Fruit fly (Drosophila melanogaster): ENCODE data around the gene CG43218.
A peak's percentile ranks its signal among the peaks of the same experiment; 100 is the strongest.

The CG43218 gene

DNA sequence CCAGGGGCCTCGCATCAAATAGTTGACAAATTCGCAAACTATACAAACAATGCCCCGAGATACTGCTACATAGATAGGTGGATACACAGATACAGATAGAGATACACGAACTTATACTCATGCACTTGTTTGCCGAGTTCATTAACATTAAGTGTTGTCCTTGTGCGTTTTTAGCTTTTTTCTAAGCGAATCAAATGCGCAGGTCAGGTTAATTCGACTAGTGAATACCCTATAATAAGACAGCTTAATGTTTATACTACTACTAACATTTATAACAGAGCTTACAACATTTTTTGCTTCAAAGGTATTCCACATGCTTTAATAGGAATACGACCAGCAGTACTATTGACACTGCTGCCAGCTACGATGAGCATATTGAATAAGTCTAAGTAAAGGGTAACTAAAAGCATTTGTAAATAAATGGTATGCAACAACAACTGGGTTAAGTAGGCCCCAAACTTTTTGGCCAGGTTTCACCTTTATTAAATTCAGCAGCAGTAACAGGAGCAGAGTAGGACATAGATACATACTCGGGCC lies 16.3 kb upstream of the CG43218 start:
- TF ChIP-seq kay (GFP tag; ENCODE audit: borderline replicate concordance) = peak; percentile 40
- no peak for TF ChIP-seq CG5204 (GFP tag; optimal IDR thresholded peaks at IDR 0.05)

DNA sequence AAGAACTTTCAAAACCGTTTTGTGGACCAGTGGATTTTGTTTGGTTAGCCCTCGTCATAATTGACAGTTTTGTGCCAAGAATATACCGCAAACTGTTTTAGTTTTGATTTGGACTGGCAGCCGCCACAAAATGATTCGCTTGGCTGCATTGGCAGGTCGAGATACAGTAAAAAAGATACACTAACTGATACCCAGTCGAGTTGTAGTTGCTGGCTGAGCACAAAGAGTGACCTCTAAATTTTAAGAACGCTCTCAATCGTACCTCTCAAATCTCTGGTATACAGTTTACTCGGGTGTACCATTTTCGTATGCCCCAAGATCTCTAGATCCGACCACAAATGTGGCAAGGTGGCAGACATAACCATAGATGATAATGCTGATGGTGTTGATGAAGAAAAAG lies 14.9 kb upstream of the CG43218 start:
- TF ChIP-seq CG7101 (tag; optimal IDR thresholded peaks at IDR 0.05) (no peak), Crg-1 (GFP tag; optimal IDR thresholded peaks at IDR 0.05) (no peak), ovo (GFP tag; optimal IDR thresholded peaks at IDR 0.05) (no peak), tj (GFP tag; optimal IDR thresholded peaks at IDR 0.05) (no peak), kay (GFP tag; ENCODE audit: borderline replicate concordance) (no peak), CG7045 (GFP tag; optimal IDR thresholded peaks at IDR 0.05) (no peak), Hr96 (GFP tag; optimal IDR thresholded peaks at IDR 0.05) (no peak), cnc (optimal IDR thresholded peaks at IDR 0.05) (no peak)

DNA sequence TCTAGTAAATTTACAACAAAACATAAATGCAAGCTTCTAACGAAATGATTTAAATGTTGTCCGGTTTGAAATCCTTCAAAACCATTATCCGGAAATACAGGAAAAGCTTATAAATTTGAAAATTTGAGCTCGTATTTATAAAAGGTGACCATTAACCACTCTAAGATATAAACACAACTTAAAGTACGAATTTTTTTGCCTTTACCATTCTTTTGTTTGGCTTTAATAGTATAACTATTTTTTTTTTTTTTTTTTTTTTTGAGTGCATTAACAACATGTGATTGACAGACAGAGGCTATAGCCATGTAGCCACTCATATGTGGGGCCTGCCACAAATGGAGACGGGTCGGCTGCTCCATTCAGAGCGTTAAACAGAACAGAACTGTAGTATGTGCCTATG lies 14.4 kb upstream of the CG43218 start:
- TF ChIP-seq tj (GFP tag; optimal IDR thresholded peaks at IDR 0.05) (no peak), CG11617 (GFP tag; optimal IDR thresholded peaks at IDR 0.05) (no peak), Hr96 (GFP tag; optimal IDR thresholded peaks at IDR 0.05) (no peak), cic (GFP tag; optimal IDR thresholded peaks at IDR 0.05) (no peak), cnc (optimal IDR thresholded peaks at IDR 0.05) (no peak), toe (GFP tag; optimal IDR thresholded peaks at IDR 0.05) (no peak), bab1 (GFP tag; optimal IDR thresholded peaks at IDR 0.05) (no peak), CG14711 (tag; optimal IDR thresholded peaks at IDR 0.05) (no peak), CG1620 (GFP tag; optimal IDR thresholded peaks at IDR 0.05) (no peak), CG12768 (GFP tag; optimal IDR thresholded peaks at IDR 0.05) (no peak), Clk (GFP tag; optimal IDR thresholded peaks at IDR 0.05) (no peak), CG5204 (GFP tag; optimal IDR thresholded peaks at IDR 0.05) (no peak), CG7101 (tag; optimal IDR thresholded peaks at IDR 0.05) (no peak), ovo (GFP tag; optimal IDR thresholded peaks at IDR 0.05) (no peak), Mnt (GFP tag; optimal IDR thresholded peaks at IDR 0.05) (no peak), pad (GFP tag; optimal IDR thresholded peaks at IDR 0.05) (no peak), CG7045 (GFP tag; optimal IDR thresholded peaks at IDR 0.05) (no peak), CG33017 (tag; optimal IDR thresholded peaks at IDR 0.05) (no peak)

DNA sequence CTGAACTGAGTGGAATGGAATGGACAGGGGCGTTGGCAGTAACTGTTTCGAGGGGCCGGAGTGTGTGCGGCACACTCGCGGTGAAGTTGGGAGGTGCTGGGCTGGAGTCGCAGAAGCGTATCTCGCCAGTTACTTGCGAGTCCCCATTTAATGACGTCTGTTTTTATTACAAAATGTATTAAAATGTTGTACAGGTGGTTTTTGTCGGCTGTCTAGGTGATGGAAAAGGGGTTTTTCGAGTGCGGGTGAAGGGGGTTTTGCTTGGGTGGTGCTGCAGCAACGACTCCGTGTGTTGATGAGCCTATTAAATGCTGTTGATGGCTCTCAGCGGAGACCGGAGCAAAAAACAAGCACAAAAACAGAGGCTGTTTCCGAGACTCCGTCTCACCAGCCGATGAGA lies 6.4 kb upstream of the CG43218 start:
- no peak for TF ChIP-seq ovo (GFP tag; optimal IDR thresholded peaks at IDR 0.05)
- TF ChIP-seq CG5204 (GFP tag; optimal IDR thresholded peaks at IDR 0.05) = no peak
- no peak for TF ChIP-seq bab1 (GFP tag; optimal IDR thresholded peaks at IDR 0.05)
- no peak for TF ChIP-seq toe (GFP tag; optimal IDR thresholded peaks at IDR 0.05)
- no peak for TF ChIP-seq CG1620 (GFP tag; optimal IDR thresholded peaks at IDR 0.05)
- TF ChIP-seq Crg-1 (GFP tag; optimal IDR thresholded peaks at IDR 0.05) = no peak
- no peak for TF ChIP-seq kay (GFP tag; ENCODE audit: borderline replicate concordance)
- TF ChIP-seq CG14711 (tag; optimal IDR thresholded peaks at IDR 0.05) = no peak

DNA sequence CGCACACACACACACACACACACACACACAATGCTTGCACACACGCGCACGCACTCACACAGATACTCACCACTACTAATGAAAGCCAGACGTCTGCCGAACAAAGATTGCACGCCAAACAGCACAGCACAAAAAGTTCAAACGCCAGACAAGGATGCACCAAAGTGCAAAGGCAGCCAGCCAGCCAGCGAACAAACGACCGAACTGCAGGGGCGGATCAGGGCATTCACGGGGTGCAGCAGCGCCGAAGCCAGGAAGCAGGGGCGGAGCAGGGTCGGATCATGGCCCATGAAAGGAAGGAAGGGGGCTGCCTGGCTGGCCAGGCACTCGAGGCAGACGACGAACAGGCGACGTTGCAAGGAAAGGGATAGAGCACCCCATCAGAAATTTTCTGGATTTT lies 5.3 kb upstream of the CG43218 start:
- TF ChIP-seq ovo (GFP tag; optimal IDR thresholded peaks at IDR 0.05) = no peak
- TF ChIP-seq Mnt (GFP tag; optimal IDR thresholded peaks at IDR 0.05) = no peak
- no peak for TF ChIP-seq toe (GFP tag; optimal IDR thresholded peaks at IDR 0.05)
- no peak for TF ChIP-seq pad (GFP tag; optimal IDR thresholded peaks at IDR 0.05)
- TF ChIP-seq CG5204 (GFP tag; optimal IDR thresholded peaks at IDR 0.05) = no peak

DNA sequence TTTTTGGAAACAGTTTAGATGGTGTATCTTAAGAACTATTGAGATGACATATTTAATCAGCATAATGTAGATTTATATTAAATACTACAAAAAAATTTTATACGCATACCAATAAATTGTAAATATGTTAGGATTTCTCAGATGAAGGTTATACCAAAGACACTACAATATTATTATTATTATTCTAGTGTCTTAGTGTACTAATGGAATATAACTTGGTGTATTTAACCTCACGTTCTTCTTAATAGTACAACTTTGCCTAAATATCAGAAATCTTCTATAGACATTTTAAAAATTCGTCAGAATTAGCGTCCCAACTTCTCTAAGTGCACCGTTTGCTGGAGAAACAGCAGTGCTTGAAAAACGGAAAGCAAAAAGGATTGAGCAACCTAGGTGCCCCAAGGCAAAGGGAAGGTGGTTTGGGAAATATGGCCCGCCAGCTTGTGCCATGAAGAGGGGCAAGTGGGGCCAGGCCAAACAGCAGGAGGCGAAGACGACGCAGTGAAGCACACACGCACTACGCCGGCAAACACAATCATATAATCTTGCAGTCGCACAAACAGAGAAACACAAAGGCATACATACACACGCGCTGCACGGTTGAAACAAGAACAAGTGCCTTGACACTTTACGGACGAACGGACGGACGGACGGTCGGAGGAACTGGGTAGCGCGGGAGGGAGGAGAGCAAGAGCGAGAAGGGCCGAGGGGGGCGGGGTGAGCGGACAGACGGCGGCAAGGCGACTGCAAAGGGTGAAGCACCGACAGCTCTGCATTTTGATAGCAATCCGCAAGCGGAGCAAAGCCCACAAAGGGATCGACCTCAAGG lies 4.7 kb upstream of the CG43218 start:
- no peak for TF ChIP-seq CG5204 (GFP tag; optimal IDR thresholded peaks at IDR 0.05)
- no peak for TF ChIP-seq CG14711 (tag; optimal IDR thresholded peaks at IDR 0.05)
- TF ChIP-seq Mnt (GFP tag; optimal IDR thresholded peaks at IDR 0.05) = no peak
- TF ChIP-seq bab1 (GFP tag; optimal IDR thresholded peaks at IDR 0.05) = no peak

DNA sequence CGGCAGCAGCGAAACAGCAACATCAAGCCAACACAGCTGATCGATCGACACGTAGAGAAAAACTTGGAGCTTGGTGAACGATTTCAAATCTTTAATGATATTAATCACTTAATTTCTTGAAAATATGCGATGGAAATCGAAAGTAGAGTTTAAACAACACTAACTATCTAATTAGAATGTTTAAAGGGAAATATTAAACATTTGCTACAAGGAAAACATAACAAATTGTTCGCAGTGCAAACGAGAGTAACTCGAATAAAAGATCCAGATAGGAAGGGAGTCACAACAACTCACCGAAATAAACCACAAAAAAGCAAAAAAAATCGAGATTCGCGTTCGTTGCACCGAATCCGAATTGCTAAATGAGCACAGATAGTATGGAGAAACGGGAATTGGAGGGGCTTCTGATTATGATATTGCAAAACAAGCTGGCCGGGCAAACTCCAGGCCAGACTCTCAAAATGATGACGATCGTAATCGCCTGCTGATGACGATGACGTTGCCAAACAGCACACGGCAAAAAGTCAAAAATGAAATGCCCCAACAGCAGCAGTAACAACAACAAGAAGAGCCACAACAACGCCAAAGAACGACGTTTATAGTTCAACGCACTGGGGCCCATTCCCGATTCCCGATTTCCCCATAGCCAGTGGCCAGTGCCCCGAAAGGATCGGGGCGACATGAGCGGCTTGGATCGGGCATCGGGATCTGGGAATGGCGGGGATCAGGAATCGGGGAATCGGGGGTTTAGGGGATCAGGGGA lies 3.9 kb upstream of the CG43218 start:
- no peak for TF ChIP-seq Hr96 (GFP tag; optimal IDR thresholded peaks at IDR 0.05)
- TF ChIP-seq bab1 (GFP tag; optimal IDR thresholded peaks at IDR 0.05) = no peak
- no peak for TF ChIP-seq CG14711 (tag; optimal IDR thresholded peaks at IDR 0.05)
- TF ChIP-seq tj (GFP tag; optimal IDR thresholded peaks at IDR 0.05) = no peak
- TF ChIP-seq cic (GFP tag; optimal IDR thresholded peaks at IDR 0.05) = no peak
- TF ChIP-seq ovo (GFP tag; optimal IDR thresholded peaks at IDR 0.05) = no peak
- no peak for TF ChIP-seq CG7101 (tag; optimal IDR thresholded peaks at IDR 0.05)
- no peak for TF ChIP-seq Mnt (GFP tag; optimal IDR thresholded peaks at IDR 0.05)
- no peak for TF ChIP-seq toe (GFP tag; optimal IDR thresholded peaks at IDR 0.05)
- no peak for TF ChIP-seq cnc (optimal IDR thresholded peaks at IDR 0.05)
- TF ChIP-seq kay (GFP tag; ENCODE audit: borderline replicate concordance) = no peak
- no peak for TF ChIP-seq CG12768 (GFP tag; optimal IDR thresholded peaks at IDR 0.05)
- TF ChIP-seq Crg-1 (GFP tag; optimal IDR thresholded peaks at IDR 0.05) = no peak
- no peak for TF ChIP-seq CG5204 (GFP tag; optimal IDR thresholded peaks at IDR 0.05)
- TF ChIP-seq CG1620 (GFP tag; optimal IDR thresholded peaks at IDR 0.05) = no peak
- TF ChIP-seq CG33017 (tag; optimal IDR thresholded peaks at IDR 0.05) = no peak
- TF ChIP-seq CG7045 (GFP tag; optimal IDR thresholded peaks at IDR 0.05) = no peak

Measured in whole organism, adult.